Worm (Caenorhabditis elegans): ENCODE results near the gene F40G9.12.
A peak's percentile ranks its signal among the peaks of the same experiment; 100 is the strongest.

Gene F40G9.12

ce11 chrIII:156645-157044, 15.0 kb upstream of the F40G9.12 start, which contains the start of the genes zig-13 and ver-1:
Gene zig-13, minus strand, starts transcription at chrIII:156745.
Gene ver-1, plus strand, starts transcription at chrIII:156824.
- TF ChIP-seq F13H6.1 (tag; optimal IDR thresholded peaks at IDR 0.05), result no peak

ce11 chrIII:157980-158379, 13.7 kb upstream of the F40G9.12 start:
- no peak for TF ChIP-seq ref-2 (tag; optimal IDR thresholded peaks at IDR 0.05)
- TF ChIP-seq pax-1 (tag; optimal IDR thresholded peaks at IDR 0.05), result no peak
- no peak for TF ChIP-seq lim-6 (tag; optimal IDR thresholded peaks at IDR 0.05)
- no peak for TF ChIP-seq C08G9.2 (tag; optimal IDR thresholded peaks at IDR 0.05)
- TF ChIP-seq zip-5 (tag; optimal IDR thresholded peaks at IDR 0.05), result no peak
- TF ChIP-seq nhr-232 (tag; optimal IDR thresholded peaks at IDR 0.05), result no peak
- no peak for TF ChIP-seq ceh-14 (tag; optimal IDR thresholded peaks at IDR 0.05)
- TF ChIP-seq gmeb-2 (tag; optimal IDR thresholded peaks at IDR 0.05), result no peak

DNA sequence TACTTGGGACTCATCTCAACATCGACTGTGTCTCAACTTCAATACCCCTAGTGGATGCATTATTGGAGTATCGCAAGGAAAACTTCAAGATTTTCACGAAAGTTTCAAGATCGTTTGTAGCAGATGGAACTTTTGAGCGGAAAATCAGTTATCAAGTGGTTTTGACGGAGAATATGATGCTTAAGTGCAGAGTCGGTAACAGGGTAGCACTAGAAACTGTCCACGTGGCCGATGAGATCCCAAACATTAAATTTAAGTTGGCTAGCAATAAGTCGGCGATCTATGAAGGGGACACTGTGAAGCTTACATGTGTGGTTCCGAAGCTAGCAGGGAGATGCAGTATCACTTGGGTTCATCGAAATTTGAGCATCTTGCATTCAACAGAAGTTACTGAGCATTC, 12.5 kb upstream of the F40G9.12 start:
- TF ChIP-seq hlh-30 (tag; optimal IDR thresholded peaks at IDR 0.05; ENCODE audit: insufficient read depth), result no peak

DNA sequence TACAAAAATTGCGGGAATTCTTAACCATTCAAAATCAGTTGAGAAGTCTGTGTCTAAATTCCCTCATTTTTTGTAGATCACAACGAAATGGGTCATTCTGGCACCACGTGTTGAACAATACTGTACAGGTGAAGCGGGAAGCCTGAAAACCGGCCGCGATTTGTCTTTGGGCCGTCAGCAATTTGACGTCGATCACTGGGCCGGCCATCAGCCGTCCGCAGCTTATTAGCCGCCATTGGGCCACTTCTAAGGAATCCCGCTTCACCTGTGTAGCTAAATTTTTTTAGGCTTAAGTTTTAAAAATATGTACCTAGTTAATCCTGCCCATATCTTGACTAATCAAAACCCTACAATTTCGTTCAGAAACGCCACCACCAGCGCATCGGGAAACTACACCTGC, 12.0 kb upstream of the F40G9.12 start:
- TF ChIP-seq mec-3 (tag; optimal IDR thresholded peaks at IDR 0.05; ENCODE audit: borderline replicate concordance) (no peak), hlh-30 (tag; optimal IDR thresholded peaks at IDR 0.05; ENCODE audit: insufficient read depth) (no peak), ceh-45 (GFP tag; IDR thresholded peaks at IDR 0.05) (no peak), C38D4.7 (GFP tag; optimal IDR thresholded peaks at IDR 0.05) (no peak), pax-1 (tag; optimal IDR thresholded peaks at IDR 0.05) (no peak), K09A11.1 (tag; optimal IDR thresholded peaks at IDR 0.05; ENCODE audit: insufficient read depth) (no peak), lim-6 (tag; optimal IDR thresholded peaks at IDR 0.05) (peak; percentile 3)

ce11 chrIII:164775-165174, 6.9 kb upstream of the F40G9.12 start, which contains the start of gene F40G9.8:
Gene F40G9.8, minus strand, starts transcription at chrIII:164875.
- TF ChIP-seq ets-4 (tag; optimal IDR thresholded peaks at IDR 0.05) (no peak), sox-4 (tag; optimal IDR thresholded peaks at IDR 0.05) (no peak), ceh-2 (tag; optimal IDR thresholded peaks at IDR 0.05) (no peak), ceh-24 (tag; optimal IDR thresholded peaks at IDR 0.05) (no peak), sdc-2 (tag; optimal IDR thresholded peaks at IDR 0.05) (no peak), hlh-13 (GFP tag; optimal IDR thresholded peaks at IDR 0.05) (no peak), K09A11.1 (tag; optimal IDR thresholded peaks at IDR 0.05; ENCODE audit: insufficient read depth) (no peak), nhr-11 (tag; optimal IDR thresholded peaks at IDR 0.05) (no peak)

DNA sequence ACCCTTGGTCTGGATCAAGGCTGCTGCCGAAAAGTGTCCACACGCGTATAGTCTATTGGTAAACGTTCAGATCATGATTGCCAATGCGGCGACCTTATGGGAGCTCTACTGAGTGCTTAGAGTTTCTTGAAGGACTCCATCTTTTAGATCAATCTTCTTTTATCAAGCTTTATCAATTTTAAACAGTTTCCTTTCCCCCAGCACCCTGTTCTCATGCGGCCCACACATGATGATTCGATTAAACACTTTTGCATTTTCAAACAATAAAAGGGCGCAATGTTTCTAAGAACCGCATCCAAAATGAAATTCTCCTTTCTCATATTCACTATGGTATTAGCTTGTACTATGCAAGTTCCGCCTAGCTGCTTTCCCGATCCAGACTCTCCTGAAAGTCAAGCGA, 6.3 kb upstream of the F40G9.12 start, which contains the start of gene F40G9.7:
Gene F40G9.7 (plus strand): TSS at position 301 of the 400 bp plus-strand sequence.
- no peak for TF ChIP-seq pag-3 (tag; optimal IDR thresholded peaks at IDR 0.05; ENCODE audit: borderline replicate concordance)
- TF ChIP-seq syd-9 (tag; optimal IDR thresholded peaks at IDR 0.05), result no peak
- no peak for TF ChIP-seq ceh-31 (tag; optimal IDR thresholded peaks at IDR 0.05)
- TF ChIP-seq lin-11 (tag; optimal IDR thresholded peaks at IDR 0.05), result no peak
- TF ChIP-seq mec-3 (tag; optimal IDR thresholded peaks at IDR 0.05; ENCODE audit: borderline replicate concordance), result no peak
- no peak for TF ChIP-seq ahr-1 (tag; optimal IDR thresholded peaks at IDR 0.05)
- TF ChIP-seq pha-4 (tag; optimal IDR thresholded peaks at IDR 0.05), result no peak
- no peak for TF ChIP-seq ref-2 (tag; optimal IDR thresholded peaks at IDR 0.05)
- no peak for TF ChIP-seq ceh-6 (GFP tag; optimal IDR thresholded peaks at IDR 0.05)
- TF ChIP-seq ceh-24 (tag; optimal IDR thresholded peaks at IDR 0.05), result no peak
- TF ChIP-seq ceh-22 (tag; optimal IDR thresholded peaks at IDR 0.05), result no peak
- no peak for TF ChIP-seq pha-2 (tag; optimal IDR thresholded peaks at IDR 0.05)
- no peak for TF ChIP-seq pat-9 (tag; optimal IDR thresholded peaks at IDR 0.05)

Measured in whole organism, late embryonic.